Fruit fly (Drosophila melanogaster): ENCODE results near the gene mRRF2.

DNA sequence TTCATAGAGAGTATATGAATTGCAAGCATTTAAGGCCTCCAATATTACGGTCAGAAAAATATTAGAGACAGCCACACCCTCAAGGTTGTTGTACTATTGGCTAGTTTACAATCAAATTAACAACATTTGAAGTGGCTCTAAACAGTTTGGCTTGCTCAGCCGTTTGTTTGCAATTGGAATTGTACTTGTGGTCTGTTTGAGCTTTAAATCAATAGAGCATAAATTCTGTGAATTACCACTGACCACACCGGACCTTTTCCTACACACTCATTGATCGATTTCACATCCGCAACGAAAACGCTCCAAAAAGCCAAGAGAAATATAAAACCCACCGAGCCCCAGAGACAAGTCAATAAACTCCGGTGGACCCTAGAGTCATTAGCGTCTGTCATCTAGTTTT is 39.9 kb upstream of the mRRF2 start:
- TF ChIP-seq esn (GFP tag; optimal IDR thresholded peaks at IDR 0.05), result no peak
- TF ChIP-seq fkh (GFP tag; optimal IDR thresholded peaks at IDR 0.05), result peak; percentile 72
- TF ChIP-seq svp (GFP tag), result no peak
- TF ChIP-seq Hr39 (GFP tag; optimal IDR thresholded peaks at IDR 0.05), result no peak
- no peak for TF ChIP-seq spab (GFP tag; optimal IDR thresholded peaks at IDR 0.05)
- TF ChIP-seq Smox (GFP tag; optimal IDR thresholded peaks at IDR 0.05), result no peak
- TF ChIP-seq CG16779 (tag; optimal IDR thresholded peaks at IDR 0.05), result no peak
- no peak for TF ChIP-seq Eip93F (GFP tag; optimal IDR thresholded peaks at IDR 0.05)
